Worm (Caenorhabditis elegans): ENCODE data around the gene htp-1.

DNA sequence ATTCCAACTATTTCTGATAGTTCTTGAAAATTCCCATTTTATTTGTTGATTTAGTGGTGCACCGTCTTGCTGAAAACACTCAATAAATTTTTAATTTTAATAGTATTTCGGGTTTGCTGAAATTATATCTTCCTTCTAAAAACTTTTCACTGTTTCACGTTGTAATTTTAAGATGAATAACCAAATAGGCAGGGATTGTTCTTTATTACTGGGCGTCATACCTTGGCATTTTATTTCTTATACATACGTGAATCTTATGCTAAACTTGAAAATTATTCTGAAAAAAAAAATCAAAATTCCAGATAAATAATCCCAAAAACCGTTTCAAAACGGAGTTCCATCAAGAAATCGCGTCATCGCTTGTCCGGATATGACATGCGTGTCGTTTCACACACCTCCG is 47.3 kb upstream of the htp-1 start, which contains the start of gene mgl-3:
- TF ChIP-seq dpl-1 (GFP tag; optimal IDR thresholded peaks at IDR 0.05) (no peak), daf-12 (tag; optimal IDR thresholded peaks at IDR 0.05) (no peak), dve-1 (tag; optimal IDR thresholded peaks at IDR 0.05; ENCODE audit: insufficient read depth) (no peak), nhr-237 (tag; optimal IDR thresholded peaks at IDR 0.05) (no peak), sdz-12 (GFP tag; optimal IDR thresholded peaks at IDR 0.05) (no peak), zfp-3 (GFP tag; conservative IDR thresholded peaks at IDR 0.05) (no peak), skn-1 (tag; optimal IDR thresholded peaks at IDR 0.05) (no peak), fkh-10 (GFP tag; optimal IDR thresholded peaks at IDR 0.05) (no peak), ztf-11 (tag; optimal IDR thresholded peaks at IDR 0.05) (no peak), ceh-20 (GFP tag; IDR thresholded peaks at IDR 0.05) (no peak), egl-27 (tag; optimal IDR thresholded peaks at IDR 0.05) (no peak), lsy-2 (tag; optimal IDR thresholded peaks at IDR 0.05) (no peak), F44E2.7 (GFP tag; IDR thresholded peaks at IDR 0.05) (no peak)

All from whole organism, L4 larva.